Worm (Caenorhabditis elegans) whole organism, late embryonic: ENCODE results near the gene tag-243.

ENCODE experiments used
- C08G9.2 ChIP-seq: sonication (generic microtip); optimal IDR thresholded peaks from 2 replicates; lab custom pipeline; 2016; ENCODE audit warnings: mild to moderate bottlenecking, missing genetic modification characterization, moderate library complexity, missing compliant biosample characterization
- C38D4.7 ChIP-seq: fragments of 200-800 bp; sonication (Bioruptor generic); optimal IDR thresholded peaks from 2 replicates; lab custom pipeline; 2018; ENCODE audit warnings: mild to moderate bottlenecking, missing genetic modification characterization, moderate library complexity, missing compliant biosample characterization
- ahr-1 ChIP-seq: sonication (generic microtip); optimal IDR thresholded peaks from 2 replicates; lab custom pipeline; 2016; ENCODE audit warnings: missing genetic modification characterization, missing compliant biosample characterization
- ceh-24 ChIP-seq: sonication (generic microtip); optimal IDR thresholded peaks from 2 replicates; lab custom pipeline; 2016; ENCODE audit warnings: mild to moderate bottlenecking, missing genetic modification characterization, missing compliant biosample characterization
- dve-1 ChIP-seq: sonication (generic microtip); optimal IDR thresholded peaks from 2 replicates; lab custom pipeline; 2017; ENCODE audit warnings: antibody characterized with exemption, mild to moderate bottlenecking, missing genetic modification characterization, missing compliant biosample characterization

DNA sequence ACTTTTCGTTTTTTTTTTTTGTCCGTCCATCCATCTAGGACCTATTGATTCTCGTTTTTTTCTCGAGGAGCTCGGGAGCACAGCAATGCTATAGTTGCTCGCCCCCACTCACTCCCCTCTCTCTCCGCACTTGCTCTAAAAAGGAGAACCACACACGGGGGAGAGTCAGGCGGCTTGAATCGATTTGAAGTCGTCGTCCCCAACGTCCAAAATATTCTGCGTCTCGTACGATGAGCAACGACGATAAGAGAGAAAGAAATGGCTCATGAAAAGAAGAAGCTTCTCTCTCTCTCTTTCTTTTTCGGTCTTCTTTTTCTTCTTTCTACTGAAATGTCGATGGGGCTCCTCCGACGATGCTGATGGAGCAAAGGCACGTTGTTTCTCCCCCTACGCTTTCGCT is 31.8 kb downstream of the tag-243 start:
- TF ChIP-seq dve-1 (tag; lab: Kevin White, UChicago) (no peak), C08G9.2 (no peak), C38D4.7 (GFP tag; lab: Kevin White, UChicago) (no peak), ahr-1 (no peak), ceh-24 (tag; lab: Kevin White, UChicago) (no peak)
